Worm (Caenorhabditis elegans): Measurements from ENCODE around the gene frm-2.

- no peak for TF ChIP-seq elt-1 (tag; optimal IDR thresholded peaks at IDR 0.05)
- no peak for TF ChIP-seq ZK546.5 (tag; optimal IDR thresholded peaks at IDR 0.05)
- no peak for TF ChIP-seq sma-9 (GFP tag; optimal IDR thresholded peaks at IDR 0.05)
- TF ChIP-seq sma-9 (tag; optimal IDR thresholded peaks at IDR 0.05), result no peak
- no peak for TF ChIP-seq skn-1 (tag; optimal IDR thresholded peaks at IDR 0.05)
- TF ChIP-seq gmeb-1 (tag; optimal IDR thresholded peaks at IDR 0.05), result no peak
- no peak for TF ChIP-seq nhr-77 (tag; optimal IDR thresholded peaks at IDR 0.05)
- no peak for TF ChIP-seq lsy-2 (tag; optimal IDR thresholded peaks at IDR 0.05)
- TF ChIP-seq ztf-11 (tag; optimal IDR thresholded peaks at IDR 0.05), result no peak
- no peak for TF ChIP-seq lin-13 (GFP tag; optimal IDR thresholded peaks at IDR 0.05)
- no peak for TF ChIP-seq fos-1 (tag; optimal IDR thresholded peaks at IDR 0.05)
- no peak for TF ChIP-seq Y55F3AM.14 (GFP tag; optimal IDR thresholded peaks at IDR 0.05)
Observed at ce11 chrIII:5961560-5961959, 20.4 kb downstream of the frm-2 start.

Data from whole organism, L2 larva.